Fruit fly (Drosophila melanogaster): ENCODE measurements around the gene CG6428.

The CG6428 gene

dm6 chrX:4010835-4011234 is 42.4 kb upstream of the CG6428 start (continued):
- TF ChIP-seq Hr78 (GFP tag; optimal IDR thresholded peaks at IDR 0.05), result no peak
- TF ChIP-seq CG2712 (tag; optimal IDR thresholded peaks at IDR 0.05), result peak; percentile 63
- peak; percentile 0 for TF ChIP-seq gcm (GFP tag; optimal IDR thresholded peaks at IDR 0.05)
- TF ChIP-seq Mad (GFP tag; optimal IDR thresholded peaks at IDR 0.05), result no peak
- TF ChIP-seq shn (GFP tag; optimal IDR thresholded peaks at IDR 0.05), result peak; percentile 14
- TF ChIP-seq lola (GFP tag; optimal IDR thresholded peaks at IDR 0.05), result peak in 1 of 3 experiments; percentile 40
- no peak for TF ChIP-seq HLH4C (GFP tag; IDR thresholded peaks at IDR 0.05; ENCODE audit: partially characterized antibody)
- TF ChIP-seq ranshi (GFP tag; IDR thresholded peaks at IDR 0.05), result peak; percentile 30; the same call in 1 of the 2 replicates
- no peak for TF ChIP-seq grn (GFP tag; optimal IDR thresholded peaks at IDR 0.05)
- peak; percentile 48 for TF ChIP-seq az2 (GFP tag; optimal IDR thresholded peaks at IDR 0.05)
- no peak for TF ChIP-seq NC2α (GFP tag; optimal IDR thresholded peaks at IDR 0.05)
- TF ChIP-seq toy (GFP tag; IDR thresholded peaks at IDR 0.05), result no peak
- no peak for TF ChIP-seq pros (GFP tag; optimal IDR thresholded peaks at IDR 0.05)
- 0 out of 3 replicates have a peak, but pooled peaks have one; percentile 25 for TF ChIP-seq CG7357 (GFP tag; IDR thresholded peaks at IDR 0.05)
- peak; percentile 63 for TF ChIP-seq Rfx (GFP tag; IDR thresholded peaks at IDR 0.05)
- TF ChIP-seq prd (optimal IDR thresholded peaks at IDR 0.05), result no peak
- TF ChIP-seq prd (GFP tag; IDR thresholded peaks at IDR 0.05), result peak; percentile 65
- TF ChIP-seq schlank (tag; optimal IDR thresholded peaks at IDR 0.05), result peak; percentile 34
- peak; percentile 55 to 57 for TF ChIP-seq chif (GFP tag; optimal IDR thresholded peaks at IDR 0.05)
- no peak for TF ChIP-seq CG17361 (GFP tag; IDR thresholded peaks at IDR 0.05)
- 0 out of 2 replicates have a peak, but pooled peaks have one; percentile 36 for TF ChIP-seq HLH3B (GFP tag; IDR thresholded peaks at IDR 0.05)
- TF ChIP-seq seq (GFP tag; IDR thresholded peaks at IDR 0.05), result no peak
- TF ChIP-seq danr (GFP tag; IDR thresholded peaks at IDR 0.05), result peak; percentile 35; the same call in 1 of the 2 replicates
- TF ChIP-seq nerfin-2 (GFP tag; IDR thresholded peaks at IDR 0.05; ENCODE audit: partially characterized antibody), result no peak
- TF ChIP-seq CG8944 (GFP tag; optimal IDR thresholded peaks at IDR 0.05), result peak; percentile 36
- peak; percentile 55 for TF ChIP-seq grau (tag; optimal IDR thresholded peaks at IDR 0.05)
- TF ChIP-seq cg (GFP tag; optimal IDR thresholded peaks at IDR 0.05), result no peak
- no peak for TF ChIP-seq gt (GFP tag; IDR thresholded peaks at IDR 0.05)
- peak; percentile 52 for TF ChIP-seq Rx (GFP tag; IDR thresholded peaks at IDR 0.05)
- TF ChIP-seq ap (GFP tag; IDR thresholded peaks at IDR 0.05), result peak; percentile 30; the same call in 1 of the 2 replicates
- TF ChIP-seq Taf1 (GFP tag; IDR thresholded peaks at IDR 0.05), result no peak
- no peak for TF ChIP-seq nau (GFP tag; optimal IDR thresholded peaks at IDR 0.05)
- no peak for TF ChIP-seq mld (GFP tag; IDR thresholded peaks at IDR 0.05; ENCODE audit: partially characterized antibody)
- no peak for TF ChIP-seq slou (GFP tag; optimal IDR thresholded peaks at IDR 0.05)
- no peak for TF ChIP-seq CG31224 (GFP tag; IDR thresholded peaks at IDR 0.05)
- no peak for TF ChIP-seq usp (GFP tag; optimal IDR thresholded peaks at IDR 0.05)
- TF ChIP-seq pfk (GFP tag; optimal IDR thresholded peaks at IDR 0.05), result no peak
- TF ChIP-seq al (GFP tag; IDR thresholded peaks at IDR 0.05), result no peak
- peak; percentile 11 for TF ChIP-seq fd3F (GFP tag; optimal IDR thresholded peaks at IDR 0.05)
- TF ChIP-seq gem (tag; optimal IDR thresholded peaks at IDR 0.05), result peak; percentile 73
- TF ChIP-seq chn (GFP tag; optimal IDR thresholded peaks at IDR 0.05), result peak; percentile 20
- peak; percentile 32 for TF ChIP-seq jing (GFP tag; optimal IDR thresholded peaks at IDR 0.05)
- TF ChIP-seq Hsf (GFP tag; optimal IDR thresholded peaks at IDR 0.05), result peak; percentile 42
- TF ChIP-seq hth (optimal IDR thresholded peaks at IDR 0.05), result no peak
- no peak for TF ChIP-seq disco-r (GFP tag; optimal IDR thresholded peaks at IDR 0.05)
- peak; percentile 55 for TF ChIP-seq NfI (GFP tag; optimal IDR thresholded peaks at IDR 0.05)
- TF ChIP-seq Dp (GFP tag; optimal IDR thresholded peaks at IDR 0.05), result no peak
- TF ChIP-seq CG6689 (GFP tag; IDR thresholded peaks at IDR 0.05), result 0 out of 2 replicates have a peak, but pooled peaks have one; percentile 35
- TF ChIP-seq Atf3 (GFP tag; optimal IDR thresholded peaks at IDR 0.05), result no peak
- TF ChIP-seq H15 (GFP tag; IDR thresholded peaks at IDR 0.05), result peak; percentile 38; the same call in 1 of the 3 replicates
- peak; percentile 17 for TF ChIP-seq ATbp (GFP tag; optimal IDR thresholded peaks at IDR 0.05)
